Worm (Caenorhabditis elegans) whole organism, L3 larva: ENCODE measurements around the gene tps-1.

ENCODE experiments used
- R02D3.7 ChIP-seq: fragments of 150-350 bp; optimal IDR thresholded peaks from 2 replicates; lab custom pipeline; 2014; ENCODE audit warnings: missing biosample characterization, missing genetic modification characterization
- ZK546.5 ChIP-seq: sonication (generic microtip); optimal IDR thresholded peaks from 2 replicates; lab custom pipeline; 2017; ENCODE audit warnings: missing biosample characterization, missing genetic modification characterization
- aly-2 ChIP-seq: fragments of 150-350 bp; optimal IDR thresholded peaks from 2 replicates; lab custom pipeline; 2014; ENCODE audit warnings: missing biosample characterization, missing genetic modification characterization
- ama-1 ChIP-seq: fragments of 150-350 bp; optimal IDR thresholded peaks from 2 replicates; lab custom pipeline; 2018
- ceh-16 ChIP-seq: sonication (generic microtip); optimal IDR thresholded peaks from 2 replicates; lab custom pipeline; 2017; ENCODE audit warnings: missing biosample characterization, missing genetic modification characterization
- ceh-28 ChIP-seq: fragments of 150-350 bp; optimal IDR thresholded peaks from 2 replicates; lab custom pipeline; 2014; ENCODE audit warnings: missing biosample characterization, missing genetic modification reagents, missing genetic modification characterization
- ceh-82 ChIP-seq: fragments of 150-350 bp; optimal IDR thresholded peaks from 2 replicates; lab custom pipeline; 2014; ENCODE audit warnings: missing biosample characterization, missing genetic modification characterization
- ceh-9 ChIP-seq: sonication (generic microtip); optimal IDR thresholded peaks from 2 replicates; lab custom pipeline; 2018; ENCODE audit warnings: missing biosample characterization, missing genetic modification characterization
- daf-12 ChIP-seq: fragments of 150-350 bp; optimal IDR thresholded peaks from 2 replicates; lab custom pipeline; 2014; ENCODE audit warnings: missing biosample characterization, missing genetic modification reagents, missing genetic modification characterization
- egl-27 ChIP-seq: sonication (generic microtip); optimal IDR thresholded peaks from 4 replicates; lab custom pipeline; 2017; ENCODE audit warnings: missing biosample characterization, missing genetic modification reagents, missing genetic modification characterization
- egl-5 ChIP-seq: fragments of 150-350 bp; optimal IDR thresholded peaks from 2 replicates; lab custom pipeline; 2017; ENCODE audit warnings: missing biosample characterization, missing genetic modification reagents, missing genetic modification characterization, inconsistent platforms
- elt-2 ChIP-seq: sonication (generic microtip); optimal IDR thresholded peaks from 2 replicates; lab custom pipeline; 2016; ENCODE audit warnings: missing genetic modification reagents, mild to moderate bottlenecking, missing genetic modification characterization, missing compliant biosample characterization
- elt-3 ChIP-seq, 3 experiments: fragments of 150-350 bp in 1 of 3; sonication (generic microtip) in 2 of 3; optimal IDR thresholded peaks; 2 replicates in 2 of 3; 4 replicates in 1 of 3; lab custom pipeline; 2014 to 2017; ENCODE audit warnings: missing biosample characterization in 3 of 3, missing genetic modification characterization in 3 of 3
- eor-1 ChIP-seq, 2 experiments: fragments of 150-350 bp; optimal IDR thresholded peaks; 2 replicates each; lab custom pipeline; 2014 to 2018; ENCODE audit warnings: missing biosample characterization in 2 of 2, missing genetic modification characterization in 2 of 2
- fkh-10 ChIP-seq: sonication (generic microtip); optimal IDR thresholded peaks from 2 replicates; lab custom pipeline; 2017; ENCODE audit warnings: missing biosample characterization, missing genetic modification reagents, missing genetic modification characterization
- fos-1 ChIP-seq: fragments of 150-350 bp; optimal IDR thresholded peaks from 2 replicates; lab custom pipeline; 2014; ENCODE audit warnings: missing biosample characterization, missing genetic modification characterization
- hmg-11 ChIP-seq: sonication (generic microtip); optimal IDR thresholded peaks from 2 replicates; lab custom pipeline; 2016; ENCODE audit warnings: missing genetic modification characterization, missing compliant biosample characterization
- jun-1 ChIP-seq: fragments of 150-350 bp; optimal IDR thresholded peaks from 2 replicates; lab custom pipeline; 2014; ENCODE audit warnings: missing biosample characterization, missing genetic modification reagents, missing genetic modification characterization
- lin-15B ChIP-seq: fragments of 150-350 bp; optimal IDR thresholded peaks from 2 replicates; lab custom pipeline; 2014; ENCODE audit warnings: missing biosample characterization, missing genetic modification characterization
- lin-39 ChIP-seq: fragments of 150-350 bp; optimal IDR thresholded peaks from 2 replicates; lab custom pipeline; 2018; ENCODE audit warnings: missing biosample characterization, missing genetic modification reagents, missing genetic modification characterization
- lsy-12 ChIP-seq: sonication (generic microtip); optimal IDR thresholded peaks from 2 replicates; lab custom pipeline; 2016; ENCODE audit warnings: mild to moderate bottlenecking, missing genetic modification characterization, missing compliant biosample characterization
- mdl-1 ChIP-seq: fragments of 150-350 bp; optimal IDR thresholded peaks from 2 replicates; lab custom pipeline; 2014; ENCODE audit warnings: missing biosample characterization, missing genetic modification characterization
- mml-1 ChIP-seq: fragments of 150-350 bp; sonication (generic microtip); optimal IDR thresholded peaks from 3 replicates; lab custom pipeline; 2014; ENCODE audit warnings: missing biosample characterization, missing genetic modification characterization
- nfya-1 ChIP-seq: sonication (generic microtip); optimal IDR thresholded peaks from 2 replicates; lab custom pipeline; 2017; ENCODE audit warnings: missing genetic modification characterization, mild to moderate bottlenecking, missing compliant biosample characterization, antibody characterized with exemption, moderate library complexity; ENCODE audit not compliant: insufficient read depth
- nhr-11 ChIP-seq: fragments of 150-350 bp; optimal IDR thresholded peaks from 2 replicates; lab custom pipeline; 2014; ENCODE audit warnings: missing biosample characterization, missing genetic modification characterization
- nhr-12 ChIP-seq: fragments of 150-350 bp; optimal IDR thresholded peaks from 2 replicates; lab custom pipeline; 2014; ENCODE audit warnings: missing biosample characterization, missing genetic modification characterization
- nhr-23 ChIP-seq: fragments of 150-350 bp; optimal IDR thresholded peaks from 2 replicates; lab custom pipeline; 2014; ENCODE audit warnings: missing biosample characterization, missing genetic modification reagents, missing genetic modification characterization
- nhr-237 ChIP-seq: fragments of 150-350 bp; optimal IDR thresholded peaks from 2 replicates; lab custom pipeline; 2014; ENCODE audit warnings: missing biosample characterization, missing genetic modification characterization
- nhr-25 ChIP-seq: sonication (generic microtip); optimal IDR thresholded peaks from 2 replicates; lab custom pipeline; 2017; ENCODE audit warnings: missing biosample characterization, missing genetic modification characterization
- nhr-43 ChIP-seq: sonication (generic microtip); optimal IDR thresholded peaks from 2 replicates; lab custom pipeline; 2016; ENCODE audit warnings: mild to moderate bottlenecking, missing genetic modification characterization, missing compliant biosample characterization; ENCODE audit not compliant: poor library complexity, severe bottlenecking
- nhr-67 ChIP-seq: fragments of 150-350 bp; optimal IDR thresholded peaks from 2 replicates; lab custom pipeline; 2014; ENCODE audit warnings: missing biosample characterization, missing genetic modification characterization
- nhr-77 ChIP-seq: fragments of 150-350 bp; optimal IDR thresholded peaks from 2 replicates; lab custom pipeline; 2014; ENCODE audit warnings: missing biosample characterization, missing genetic modification characterization
- pha-4 ChIP-seq: fragments of 150-350 bp; optimal IDR thresholded peaks from 2 replicates; lab custom pipeline; 2014; ENCODE audit warnings: missing biosample characterization, missing genetic modification reagents, missing genetic modification characterization
- sea-2 ChIP-seq: fragments of 150-350 bp; sonication (generic microtip); optimal IDR thresholded peaks from 4 replicates; lab custom pipeline; 2014; ENCODE audit warnings: missing biosample characterization, missing genetic modification reagents, missing genetic modification characterization
- skn-1 ChIP-seq: fragments of 150-350 bp; optimal IDR thresholded peaks from 2 replicates; lab custom pipeline; 2014; ENCODE audit warnings: missing biosample characterization, missing genetic modification characterization
- snpc-4 ChIP-seq: fragments of 150-350 bp; optimal IDR thresholded peaks from 2 replicates; lab custom pipeline; 2014; ENCODE audit warnings: missing biosample characterization, missing genetic modification characterization
- tbx-2 ChIP-seq: sonication (generic microtip); optimal IDR thresholded peaks from 2 replicates; lab custom pipeline; 2016; ENCODE audit warnings: mild to moderate bottlenecking, missing genetic modification characterization, missing compliant biosample characterization
- zag-1 ChIP-seq: fragments of 150-350 bp; optimal IDR thresholded peaks from 2 replicates; lab custom pipeline; 2014; ENCODE audit warnings: missing biosample characterization, missing genetic modification characterization
- ztf-4 ChIP-seq: fragments of 150-350 bp; optimal IDR thresholded peaks from 2 replicates; lab custom pipeline; 2014; ENCODE audit warnings: missing biosample characterization, missing genetic modification characterization

tps-1 gene

DNA sequence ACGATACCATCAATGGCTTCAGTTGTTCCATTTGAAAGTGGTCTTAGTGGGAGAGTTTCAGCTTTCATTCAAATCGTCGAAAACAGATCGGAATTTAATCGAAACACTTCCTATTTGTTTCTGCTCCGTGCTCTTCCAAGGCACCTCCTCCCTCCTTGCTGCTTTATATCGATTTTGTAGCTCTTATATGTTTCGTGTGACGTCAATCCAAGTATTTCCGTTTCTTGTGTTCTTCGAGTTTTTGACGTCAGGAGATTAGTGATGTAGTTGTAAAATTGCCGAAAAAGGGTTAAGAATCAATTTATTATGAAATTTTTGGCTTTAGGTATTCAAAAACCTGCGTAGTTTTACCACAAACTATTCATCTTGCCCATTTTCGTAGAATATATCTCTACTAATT, 7.7 kb downstream of the tps-1 start, which contains the start of gene ZK54.3:
ZK54.3 (minus strand) TSS at position 391 of the 400 bp plus-strand sequence.
- TF ChIP-seq aly-2 (no peak), nfya-1 (tag; lab: Kevin White, UChicago) (peak; percentile 51)

DNA sequence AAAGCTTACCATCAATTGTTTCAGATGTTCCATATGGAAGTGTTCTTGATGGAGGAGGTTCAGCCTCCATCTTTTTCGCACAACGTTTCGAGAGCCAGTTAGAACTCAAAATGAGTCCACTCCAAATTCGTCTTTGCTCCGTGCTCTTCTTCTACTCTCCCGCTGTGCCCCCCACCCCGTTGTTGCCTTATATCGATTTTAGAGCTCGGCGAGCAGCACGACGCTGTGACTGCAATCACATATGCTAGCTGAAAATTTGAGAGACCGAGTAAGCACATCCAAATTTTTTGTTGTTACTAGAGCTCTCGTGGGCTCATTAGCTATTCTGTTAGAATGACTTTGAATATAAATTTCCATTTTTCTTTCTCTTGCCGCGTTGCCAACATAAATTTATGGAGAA, 9.5 kb downstream of the tps-1 start, which contains the start of gene slc-17.1:
slc-17.1 (minus strand) TSS at position 101 of the 400 bp plus-strand sequence.
- TF ChIP-seq pha-4 (tag; lab: Kevin White, UChicago) (no peak), nhr-11 (no peak), fos-1 (tag; lab: Kevin White, UChicago) (no peak), nhr-237 (tag; lab: Kevin White, UChicago) (no peak)

DNA sequence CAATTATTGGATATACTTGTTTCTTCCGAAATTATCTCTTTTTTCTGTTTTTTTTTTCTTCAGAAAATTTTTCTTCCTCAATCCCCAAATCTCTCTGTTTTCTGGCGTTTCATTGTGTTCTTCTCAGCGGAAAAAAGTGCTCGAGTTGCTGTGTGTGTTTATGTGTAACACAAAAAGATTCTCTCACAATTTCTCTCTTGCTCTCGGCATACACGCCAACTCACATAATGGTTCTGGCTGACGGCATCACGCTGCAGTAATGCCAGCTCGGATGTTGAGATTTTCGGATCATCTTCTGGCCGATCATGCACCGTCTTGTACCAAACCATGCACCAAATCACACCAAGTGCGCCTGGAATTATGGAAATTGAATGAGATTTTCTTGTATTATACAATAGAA, 12.4 kb downstream of the tps-1 start:
- TF ChIP-seq elt-3 (tag; optimal IDR thresholded peaks at IDR 0.05; lab: Kevin White, UChicago) (no peak), lin-39 (tag; lab: Kevin White, UChicago) (peak; percentile 53), nfya-1 (tag; lab: Kevin White, UChicago) (peak; percentile 22)

DNA sequence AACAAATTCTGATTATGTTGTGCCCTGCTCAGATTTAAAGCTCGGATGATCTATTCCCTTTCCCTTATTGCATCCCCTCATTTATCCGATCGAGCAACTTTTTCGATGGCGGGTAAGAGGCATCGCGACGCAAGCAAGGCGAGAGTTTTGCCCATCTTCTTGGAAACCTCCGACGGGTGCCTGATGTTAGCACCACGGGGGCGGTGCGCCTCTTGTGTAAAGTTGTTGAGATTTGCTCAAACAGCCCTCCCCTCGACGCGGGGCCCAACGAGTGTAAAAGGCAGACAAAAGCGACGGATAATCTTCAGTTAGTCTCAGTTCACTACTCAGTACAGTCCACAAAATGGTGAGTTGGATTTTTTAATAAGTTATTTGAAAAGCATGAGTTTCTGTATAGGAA, 15.4 kb downstream of the tps-1 start, which contains the start of gene mlc-1:
mlc-1 (plus strand) TSS at position 324 of the 400 bp plus-strand sequence.
- TF ChIP-seq ceh-9 (tag; lab: Kevin White, UChicago) (no peak), ceh-82 (tag; lab: Kevin White, UChicago) (no peak), pha-4 (tag; lab: Kevin White, UChicago) (no peak), nhr-43 (tag; lab: Kevin White, UChicago) (no peak), jun-1 (tag; lab: Kevin White, UChicago) (no peak), tbx-2 (tag; lab: Kevin White, UChicago) (no peak), lin-39 (tag; lab: Kevin White, UChicago) (no peak), ama-1 (lab: Kevin White, UChicago) (no peak), ceh-16 (tag; lab: Kevin White, UChicago) (no peak), nhr-67 (tag; lab: Kevin White, UChicago) (no peak)

DNA sequence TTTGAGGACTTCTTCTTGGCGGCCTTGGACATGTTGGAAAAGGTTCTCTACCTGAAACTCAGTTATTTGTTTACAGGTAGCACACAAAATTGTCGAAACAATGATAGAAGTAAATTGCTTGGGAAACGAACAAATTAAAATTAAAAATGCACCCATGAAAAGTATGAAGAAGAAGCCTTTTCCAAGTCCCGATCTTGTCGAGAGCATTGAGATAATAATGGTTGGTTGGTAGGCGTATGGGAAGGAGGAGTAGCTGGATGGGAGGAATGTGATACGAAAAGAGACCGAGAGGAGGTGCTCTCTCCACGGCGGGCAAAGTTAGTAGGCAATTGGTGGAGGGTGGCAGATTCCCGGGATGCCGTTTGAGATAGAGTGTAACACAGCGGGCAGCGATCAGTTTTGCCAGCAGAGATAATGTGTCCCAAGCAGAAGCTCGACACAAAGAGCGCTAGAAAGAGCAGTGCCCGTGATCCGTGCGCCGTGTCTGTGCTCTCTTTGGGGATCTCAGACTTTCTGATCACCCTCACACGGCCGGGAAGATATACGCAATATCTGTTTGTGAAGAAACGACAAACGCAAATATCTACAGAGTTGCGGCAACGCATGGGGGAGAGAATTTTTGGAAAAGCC, 17.7 kb downstream of the tps-1 start, which contains the start of gene mlc-2:
mlc-2 (minus strand) TSS at position 51 of the 630 bp plus-strand sequence.
- TF ChIP-seq sea-2 (GFP tag; lab: Kevin White, UChicago): no peak
- peak; percentile 19 for TF ChIP-seq pha-4 (tag; lab: Kevin White, UChicago)
- peak; percentile 8 for TF ChIP-seq lin-39 (tag; lab: Kevin White, UChicago)

DNA sequence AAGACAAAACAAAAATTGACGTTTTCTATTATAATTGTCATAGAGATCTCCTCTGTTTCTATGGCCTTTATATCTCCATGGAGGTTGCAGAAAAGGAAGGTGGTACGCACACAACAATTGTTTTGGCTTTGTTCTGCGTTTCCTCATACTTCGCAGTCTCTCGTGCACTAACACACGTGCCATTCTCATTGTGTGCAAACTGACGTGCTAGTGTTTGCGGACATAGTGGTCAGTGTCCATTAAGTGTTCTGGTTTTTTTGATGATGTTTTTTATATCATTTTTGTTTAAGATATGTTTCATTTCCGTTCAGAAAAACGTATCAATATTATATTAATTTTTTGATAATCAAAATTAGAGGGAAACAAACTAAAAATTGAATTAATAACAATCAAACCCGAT, 22.9 kb downstream of the tps-1 start, which contains the start of gene C36E6.2:
C36E6.2 (plus strand) TSS at position 261 of the 400 bp plus-strand sequence.
- peak; percentile 89 for TF ChIP-seq egl-5
- no peak for TF ChIP-seq daf-12 (tag; lab: Kevin White, UChicago)
- peak; percentile 27 for TF ChIP-seq lin-15B
- TF ChIP-seq nhr-11: no peak
- peak; percentile 81 for TF ChIP-seq nhr-25
- TF ChIP-seq jun-1 (tag; lab: Kevin White, UChicago): peak; percentile 25
- TF ChIP-seq ceh-28: peak; percentile 34
- peak; percentile 80 for TF ChIP-seq pha-4 (tag; lab: Kevin White, UChicago)
- no peak for TF ChIP-seq nhr-67 (tag; lab: Kevin White, UChicago)
- no peak for TF ChIP-seq aly-2
- peak; percentile 98 for TF ChIP-seq mdl-1
- no peak for TF ChIP-seq ama-1 (lab: Kevin White, UChicago)
- TF ChIP-seq nhr-12 (tag; lab: Kevin White, UChicago): no peak
- TF ChIP-seq snpc-4 (tag; lab: Kevin White, UChicago): peak; percentile 65
- no peak for TF ChIP-seq mml-1 (tag; lab: Kevin White, UChicago)
- no peak for TF ChIP-seq ceh-9 (tag; lab: Kevin White, UChicago)
- peak; percentile 31 for TF ChIP-seq nhr-43 (tag; lab: Kevin White, UChicago)
- peak; percentile 42 for TF ChIP-seq lsy-12
- no peak for TF ChIP-seq elt-3 (tag; optimal IDR thresholded peaks at IDR 0.05; lab: Kevin White, UChicago)
- TF ChIP-seq zag-1: no peak
- peak; percentile 62 for TF ChIP-seq skn-1
- TF ChIP-seq nhr-23 (tag; lab: Kevin White, UChicago): peak; percentile 74
- TF ChIP-seq hmg-11: peak; percentile 91
- TF ChIP-seq lin-39 (tag; lab: Kevin White, UChicago): peak; percentile 69
- TF ChIP-seq elt-2 (tag; lab: Kevin White, UChicago): peak; percentile 44
- no peak for TF ChIP-seq R02D3.7
- TF ChIP-seq nhr-77 (tag; lab: Kevin White, UChicago): no peak
- no peak for TF ChIP-seq eor-1 (tag; optimal IDR thresholded peaks at IDR 0.05; lab: Kevin White, UChicago)
- no peak for TF ChIP-seq ZK546.5 (tag; lab: Kevin White, UChicago)
- TF ChIP-seq nfya-1 (tag; lab: Kevin White, UChicago): peak; percentile 77
- TF ChIP-seq fkh-10: no peak
- TF ChIP-seq egl-27 (tag; lab: Kevin White, UChicago): no peak
- TF ChIP-seq ztf-4 (tag; lab: Kevin White, UChicago): no peak
